Worm (Caenorhabditis elegans) whole organism, L3 larva: ENCODE data around the gene F32D8.8.
A peak's percentile ranks its signal among the peaks of the same experiment; 100 is the strongest.

Experiments
- aly-2 ChIP-seq: fragments of 150-350 bp; optimal IDR thresholded peaks from 2 replicates; lab custom pipeline; 2014; ENCODE audit warnings: missing biosample characterization, missing genetic modification characterization
- ceh-16 ChIP-seq: sonication (generic microtip); optimal IDR thresholded peaks from 2 replicates; lab custom pipeline; 2017; ENCODE audit warnings: missing biosample characterization, missing genetic modification characterization
- elt-2 ChIP-seq: sonication (generic microtip); optimal IDR thresholded peaks from 2 replicates; lab custom pipeline; 2016; ENCODE audit warnings: missing genetic modification reagents, mild to moderate bottlenecking, missing genetic modification characterization, missing compliant biosample characterization
- fkh-10 ChIP-seq: sonication (generic microtip); optimal IDR thresholded peaks from 2 replicates; lab custom pipeline; 2017; ENCODE audit warnings: missing biosample characterization, missing genetic modification reagents, missing genetic modification characterization
- lin-39 ChIP-seq: fragments of 150-350 bp; optimal IDR thresholded peaks from 2 replicates; lab custom pipeline; 2018; ENCODE audit warnings: missing biosample characterization, missing genetic modification reagents, missing genetic modification characterization
- mdl-1 ChIP-seq: fragments of 150-350 bp; optimal IDR thresholded peaks from 2 replicates; lab custom pipeline; 2014; ENCODE audit warnings: missing biosample characterization, missing genetic modification characterization
- nhr-25 ChIP-seq: sonication (generic microtip); optimal IDR thresholded peaks from 2 replicates; lab custom pipeline; 2017; ENCODE audit warnings: missing biosample characterization, missing genetic modification characterization
- snpc-4 ChIP-seq: fragments of 150-350 bp; optimal IDR thresholded peaks from 2 replicates; lab custom pipeline; 2014; ENCODE audit warnings: missing biosample characterization, missing genetic modification characterization
- ztf-11 ChIP-seq: fragments of 150-350 bp; optimal IDR thresholded peaks from 2 replicates; lab custom pipeline; 2014; ENCODE audit warnings: missing biosample characterization, missing genetic modification characterization

ce11 chrV:10904795-10905194 is 2.2 kb upstream of the F32D8.8 start:
- TF ChIP-seq lin-39 (tag; lab: Kevin White, UChicago) (peak; percentile 52), elt-2 (tag; lab: Kevin White, UChicago) (no peak), ztf-11 (tag; lab: Kevin White, UChicago) (no peak), fkh-10 (GFP tag; lab: Kevin White, UChicago) (peak; percentile 52), mdl-1 (no peak), nhr-25 (tag; lab: Kevin White, UChicago) (no peak), ceh-16 (tag; lab: Kevin White, UChicago) (no peak), snpc-4 (tag; lab: Kevin White, UChicago) (no peak), aly-2 (tag; lab: Kevin White, UChicago) (no peak)
